Worm (Caenorhabditis elegans) whole organism, L3 larva: Measurements from ENCODE around the gene Y48B6A.5.
A peak's percentile ranks its signal among the peaks of the same experiment; 100 is the strongest.

Experiments used
- ZK546.5 ChIP-seq: sonication (generic microtip); optimal IDR thresholded peaks from 2 replicates; lab custom pipeline; 2017; ENCODE audit warnings: missing biosample characterization, missing genetic modification characterization
- aly-2 ChIP-seq: fragments of 150-350 bp; optimal IDR thresholded peaks from 2 replicates; lab custom pipeline; 2014; ENCODE audit warnings: missing biosample characterization, missing genetic modification characterization
- ama-1 ChIP-seq: fragments of 150-350 bp; optimal IDR thresholded peaks from 2 replicates; lab custom pipeline; 2018
- ceh-28 ChIP-seq: fragments of 150-350 bp; optimal IDR thresholded peaks from 2 replicates; lab custom pipeline; 2014; ENCODE audit warnings: missing biosample characterization, missing genetic modification reagents, missing genetic modification characterization
- ceh-82 ChIP-seq: fragments of 150-350 bp; optimal IDR thresholded peaks from 2 replicates; lab custom pipeline; 2014; ENCODE audit warnings: missing biosample characterization, missing genetic modification characterization
- ceh-9 ChIP-seq: sonication (generic microtip); optimal IDR thresholded peaks from 2 replicates; lab custom pipeline; 2018; ENCODE audit warnings: missing biosample characterization, missing genetic modification characterization
- daf-12 ChIP-seq: fragments of 150-350 bp; optimal IDR thresholded peaks from 2 replicates; lab custom pipeline; 2014; ENCODE audit warnings: missing biosample characterization, missing genetic modification reagents, missing genetic modification characterization
- egl-5 ChIP-seq: fragments of 150-350 bp; optimal IDR thresholded peaks from 2 replicates; lab custom pipeline; 2017; ENCODE audit warnings: missing biosample characterization, missing genetic modification reagents, missing genetic modification characterization, inconsistent platforms
- elt-2 ChIP-seq: sonication (generic microtip); optimal IDR thresholded peaks from 2 replicates; lab custom pipeline; 2016; ENCODE audit warnings: missing genetic modification reagents, mild to moderate bottlenecking, missing genetic modification characterization, missing compliant biosample characterization
- elt-3 ChIP-seq, 3 experiments: fragments of 150-350 bp in 1 of 3; sonication (generic microtip) in 2 of 3; optimal IDR thresholded peaks; 2 replicates in 2 of 3; 4 replicates in 1 of 3; lab custom pipeline; 2014 to 2017; ENCODE audit warnings: missing biosample characterization in 3 of 3, missing genetic modification characterization in 3 of 3
- eor-1 ChIP-seq, 2 experiments: fragments of 150-350 bp; optimal IDR thresholded peaks; 2 replicates each; lab custom pipeline; 2014 to 2018; ENCODE audit warnings: missing biosample characterization in 2 of 2, missing genetic modification characterization in 2 of 2
- fkh-2 ChIP-seq: fragments of 150-350 bp; optimal IDR thresholded peaks from 2 replicates; lab custom pipeline; 2014; ENCODE audit warnings: missing biosample characterization, missing genetic modification reagents, missing genetic modification characterization
- fos-1 ChIP-seq: fragments of 150-350 bp; optimal IDR thresholded peaks from 2 replicates; lab custom pipeline; 2014; ENCODE audit warnings: missing biosample characterization, missing genetic modification characterization
- hmg-11 ChIP-seq: sonication (generic microtip); optimal IDR thresholded peaks from 2 replicates; lab custom pipeline; 2016; ENCODE audit warnings: missing genetic modification characterization, missing compliant biosample characterization
- lin-15B ChIP-seq: fragments of 150-350 bp; optimal IDR thresholded peaks from 2 replicates; lab custom pipeline; 2014; ENCODE audit warnings: missing biosample characterization, missing genetic modification characterization
- lin-39 ChIP-seq: fragments of 150-350 bp; optimal IDR thresholded peaks from 2 replicates; lab custom pipeline; 2018; ENCODE audit warnings: missing biosample characterization, missing genetic modification reagents, missing genetic modification characterization
- mdl-1 ChIP-seq: fragments of 150-350 bp; optimal IDR thresholded peaks from 2 replicates; lab custom pipeline; 2014; ENCODE audit warnings: missing biosample characterization, missing genetic modification characterization
- nfya-1 ChIP-seq: sonication (generic microtip); optimal IDR thresholded peaks from 2 replicates; lab custom pipeline; 2017; ENCODE audit warnings: missing genetic modification characterization, mild to moderate bottlenecking, missing compliant biosample characterization, antibody characterized with exemption, moderate library complexity; ENCODE audit not compliant: insufficient read depth
- nhr-11 ChIP-seq: fragments of 150-350 bp; optimal IDR thresholded peaks from 2 replicates; lab custom pipeline; 2014; ENCODE audit warnings: missing biosample characterization, missing genetic modification characterization
- nhr-23 ChIP-seq: fragments of 150-350 bp; optimal IDR thresholded peaks from 2 replicates; lab custom pipeline; 2014; ENCODE audit warnings: missing biosample characterization, missing genetic modification reagents, missing genetic modification characterization
- nhr-25 ChIP-seq: sonication (generic microtip); optimal IDR thresholded peaks from 2 replicates; lab custom pipeline; 2017; ENCODE audit warnings: missing biosample characterization, missing genetic modification characterization
- nhr-67 ChIP-seq: fragments of 150-350 bp; optimal IDR thresholded peaks from 2 replicates; lab custom pipeline; 2014; ENCODE audit warnings: missing biosample characterization, missing genetic modification characterization
- pha-4 ChIP-seq: fragments of 150-350 bp; optimal IDR thresholded peaks from 2 replicates; lab custom pipeline; 2014; ENCODE audit warnings: missing biosample characterization, missing genetic modification reagents, missing genetic modification characterization
- sea-2 ChIP-seq: fragments of 150-350 bp; sonication (generic microtip); optimal IDR thresholded peaks from 4 replicates; lab custom pipeline; 2014; ENCODE audit warnings: missing biosample characterization, missing genetic modification reagents, missing genetic modification characterization
- skn-1 ChIP-seq: fragments of 150-350 bp; optimal IDR thresholded peaks from 2 replicates; lab custom pipeline; 2014; ENCODE audit warnings: missing biosample characterization, missing genetic modification characterization
- snpc-4 ChIP-seq: fragments of 150-350 bp; optimal IDR thresholded peaks from 2 replicates; lab custom pipeline; 2014; ENCODE audit warnings: missing biosample characterization, missing genetic modification characterization
- tbx-2 ChIP-seq: sonication (generic microtip); optimal IDR thresholded peaks from 2 replicates; lab custom pipeline; 2016; ENCODE audit warnings: mild to moderate bottlenecking, missing genetic modification characterization, missing compliant biosample characterization
- unc-39 ChIP-seq: sonication (generic microtip); optimal IDR thresholded peaks from 4 replicates; lab custom pipeline; 2017; ENCODE audit warnings: missing biosample characterization, missing genetic modification characterization
- unc-62 ChIP-seq: fragments of 150-350 bp; sonication (generic microtip); optimal IDR thresholded peaks from 4 replicates; lab custom pipeline; 2014; ENCODE audit warnings: missing biosample characterization, missing genetic modification reagents, missing genetic modification characterization
- ztf-11 ChIP-seq: fragments of 150-350 bp; optimal IDR thresholded peaks from 2 replicates; lab custom pipeline; 2014; ENCODE audit warnings: missing biosample characterization, missing genetic modification characterization
- ztf-4 ChIP-seq: fragments of 150-350 bp; optimal IDR thresholded peaks from 2 replicates; lab custom pipeline; 2014; ENCODE audit warnings: missing biosample characterization, missing genetic modification characterization

Y48B6A.5 gene

DNA sequence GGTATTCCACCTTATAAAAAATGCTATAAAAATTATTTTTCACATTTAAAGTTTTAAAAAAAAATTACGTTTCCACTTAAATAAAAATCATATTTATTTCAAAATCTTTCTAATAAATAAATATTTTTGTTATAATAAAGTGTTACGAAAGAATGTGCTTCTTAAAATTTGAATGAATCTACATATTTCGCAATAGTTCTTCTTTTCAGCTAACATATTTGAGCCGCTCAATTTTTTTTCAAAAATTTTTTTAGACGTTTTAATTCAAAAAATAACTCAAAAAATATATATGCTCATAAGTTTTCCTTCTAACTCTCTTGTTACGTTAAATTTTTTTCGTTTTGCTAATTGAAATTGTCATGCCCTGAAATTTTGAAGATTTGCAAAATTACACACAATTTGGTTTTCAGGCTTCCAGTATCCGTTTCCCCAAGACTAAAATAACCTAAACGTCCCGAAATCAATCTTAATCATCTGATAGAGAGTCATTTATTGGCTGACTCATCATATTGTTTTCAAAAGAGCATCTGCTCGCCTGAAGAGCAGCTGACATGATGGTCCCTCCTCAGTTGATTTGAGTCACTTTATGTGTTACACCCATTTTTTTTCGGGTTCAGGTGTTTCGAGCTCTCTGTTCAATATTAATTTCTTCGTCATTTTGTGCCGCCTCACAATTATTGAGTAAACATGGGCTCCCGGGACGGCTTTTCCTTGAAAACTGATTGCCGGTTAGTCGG, 3.4 kb upstream of the Y48B6A.5 start, which contains the start of gene efhd-1:
Gene efhd-1, plus strand, starts transcription at position 582 of the 737 bp plus-strand sequence.
- no peak for TF ChIP-seq nhr-23 (tag; lab: Kevin White, UChicago)
- TF ChIP-seq pha-4 (tag; lab: Kevin White, UChicago): no peak
- no peak for TF ChIP-seq nfya-1 (tag; lab: Kevin White, UChicago)
- TF ChIP-seq ceh-82 (tag; lab: Kevin White, UChicago): no peak
- TF ChIP-seq egl-5: peak; percentile 0

DNA sequence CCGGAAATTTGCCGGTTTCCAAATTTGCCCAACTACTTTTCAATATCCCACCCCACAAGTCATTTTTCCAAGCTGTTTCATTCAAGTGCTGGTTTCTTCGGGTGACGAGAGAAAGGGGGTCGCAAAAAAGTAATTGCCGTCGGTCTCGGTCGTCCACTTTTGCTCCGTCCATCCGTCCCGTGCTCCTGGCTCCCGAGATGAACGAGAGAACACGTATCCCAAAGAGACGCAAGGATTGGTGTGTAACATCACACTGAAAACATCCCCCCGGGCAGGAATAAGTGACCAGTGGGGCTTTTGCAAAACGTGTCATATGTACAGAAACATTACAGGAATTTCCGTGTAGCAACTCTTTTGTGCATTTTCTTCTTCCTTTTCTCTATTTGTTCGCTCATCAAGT, 1.6 kb upstream of the Y48B6A.5 start:
- no peak for TF ChIP-seq unc-39 (tag; lab: Kevin White, UChicago)
- no peak for TF ChIP-seq eor-1 (tag; optimal IDR thresholded peaks at IDR 0.05; lab: Kevin White, UChicago)
- no peak for TF ChIP-seq tbx-2 (tag; lab: Kevin White, UChicago)
- TF ChIP-seq ztf-11 (tag; lab: Kevin White, UChicago): no peak
- no peak for TF ChIP-seq ama-1 (lab: Kevin White, UChicago)
- TF ChIP-seq skn-1: no peak
- no peak for TF ChIP-seq ztf-4 (tag; lab: Kevin White, UChicago)
- TF ChIP-seq fos-1 (tag; lab: Kevin White, UChicago): no peak
- no peak for TF ChIP-seq nhr-67 (tag; lab: Kevin White, UChicago)
- no peak for TF ChIP-seq mdl-1 (tag; lab: Kevin White, UChicago)
- TF ChIP-seq daf-12 (tag; lab: Kevin White, UChicago): no peak
- no peak for TF ChIP-seq ceh-9
- TF ChIP-seq unc-62: no peak
- no peak for TF ChIP-seq nhr-25 (tag; lab: Kevin White, UChicago)
- no peak for TF ChIP-seq hmg-11

DNA sequence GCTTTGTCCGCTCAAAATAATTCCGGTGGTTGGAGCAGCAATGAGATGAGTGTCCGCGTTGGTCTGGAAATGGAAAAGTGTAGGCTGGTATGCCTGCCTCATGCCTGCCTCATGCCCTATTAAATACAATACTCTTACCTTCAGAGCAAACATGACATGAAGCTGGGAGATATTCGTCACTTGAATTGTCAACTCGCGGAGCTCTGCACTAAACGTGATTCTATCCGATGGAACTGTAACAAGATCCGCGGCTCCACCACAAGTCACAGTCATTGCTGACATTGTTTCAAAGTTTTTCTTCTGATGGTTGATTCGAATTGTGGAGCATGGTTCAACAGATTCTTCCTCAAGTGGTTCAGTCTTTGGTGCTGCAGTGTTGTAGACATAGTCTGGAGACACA, 1.8 kb downstream of the Y48B6A.5 start:
- TF ChIP-seq nhr-67 (tag; lab: Kevin White, UChicago): no peak
- TF ChIP-seq snpc-4: no peak

DNA sequence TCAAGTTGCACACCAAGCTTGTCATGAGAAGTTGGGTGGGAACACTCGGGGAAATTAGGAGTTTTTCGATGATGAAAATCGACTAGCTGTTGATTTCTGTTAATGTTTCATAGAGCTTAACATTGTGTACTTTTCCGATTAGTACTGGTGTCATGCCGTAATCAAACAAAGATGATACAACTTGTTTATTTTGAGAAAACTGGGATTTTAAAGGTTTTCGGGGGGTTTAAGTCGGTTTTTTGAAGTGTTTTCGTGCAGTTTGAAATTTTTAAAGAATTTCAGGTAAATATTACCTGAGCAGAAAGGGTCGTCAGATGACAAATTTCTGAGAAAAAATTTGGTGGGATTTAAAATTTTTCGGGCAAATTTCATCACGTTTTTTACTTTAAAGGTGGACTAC, 3.4 kb downstream of the Y48B6A.5 start, which contains the start of gene eat-2:
Gene eat-2, minus strand, starts transcription at position 101 of the 400 bp plus-strand sequence.
- no peak for TF ChIP-seq nhr-11
- TF ChIP-seq lin-39 (tag; lab: Kevin White, UChicago): no peak
- TF ChIP-seq ZK546.5 (tag; lab: Kevin White, UChicago): no peak
- TF ChIP-seq unc-39 (tag; lab: Kevin White, UChicago): no peak
- TF ChIP-seq lin-15B (tag; lab: Kevin White, UChicago): no peak
- TF ChIP-seq fkh-2: no peak
- TF ChIP-seq elt-3 (tag; optimal IDR thresholded peaks at IDR 0.05; lab: Kevin White, UChicago): no peak
- TF ChIP-seq nhr-67 (tag; lab: Kevin White, UChicago): no peak

DNA sequence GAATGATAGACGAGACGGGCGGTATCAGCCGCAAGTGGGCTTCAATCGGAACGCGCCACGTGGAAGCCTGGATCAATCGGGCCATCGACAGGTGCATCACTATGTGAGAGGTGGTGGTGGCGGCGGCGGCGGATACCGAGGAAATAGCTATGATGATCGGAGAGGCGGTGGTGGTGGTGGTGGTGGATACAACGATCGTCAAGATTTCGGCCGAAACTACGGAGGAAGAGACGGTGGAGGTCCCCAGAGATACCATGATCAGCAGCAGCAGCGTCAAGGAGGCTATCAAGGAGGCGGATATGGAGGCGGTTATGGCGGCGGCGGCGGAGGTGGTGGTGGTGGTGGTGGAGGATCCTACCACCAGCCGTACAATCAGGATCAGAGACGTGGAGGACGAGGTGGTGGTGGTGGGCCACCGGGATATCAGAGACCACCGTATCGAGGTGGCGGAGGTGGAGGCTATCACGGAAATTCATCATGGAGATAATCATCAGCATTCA, 9.5 kb downstream of the Y48B6A.5 start:
- TF ChIP-seq aly-2 (tag; lab: Kevin White, UChicago): no peak
- no peak for TF ChIP-seq fos-1 (tag; lab: Kevin White, UChicago)
- no peak for TF ChIP-seq skn-1
- TF ChIP-seq elt-2 (tag; lab: Kevin White, UChicago): no peak
- TF ChIP-seq ceh-28: no peak
- no peak for TF ChIP-seq daf-12 (tag; lab: Kevin White, UChicago)
- no peak for TF ChIP-seq sea-2 (GFP tag; lab: Kevin White, UChicago)
